Fruit fly (Drosophila melanogaster) Kc167 (cell line): ENCODE measurements around the gene CG13042.

ENCODE experiments used
- Myc ChIP-seq: fragments of >200 bp; optimal IDR thresholded peaks from 2 replicates; lab custom pipeline; 2017; ENCODE audit warnings: missing external identifiers
- Sin3A ChIP-seq: fragments of >200 bp; optimal IDR thresholded peaks from 2 replicates; lab custom pipeline; 2018; ENCODE audit warnings: missing external identifiers
- h ChIP-seq: fragments of >200 bp; optimal IDR thresholded peaks from 3 replicates; lab custom pipeline; 2018; ENCODE audit warnings: missing external identifiers
- insv ChIP-seq: fragments of >200 bp; optimal IDR thresholded peaks from 3 replicates; lab custom pipeline; 2018; ENCODE audit warnings: missing external identifiers
- psq ChIP-seq: fragments of >200 bp; optimal IDR thresholded peaks from 2 replicates; lab custom pipeline; 2017; ENCODE audit warnings: missing external identifiers
- ttk ChIP-seq: sonication (Bioruptor generic); optimal IDR thresholded peaks from 2 replicates; lab custom pipeline; 2017; ENCODE audit warnings: missing external identifiers

Gene CG13042

DNA sequence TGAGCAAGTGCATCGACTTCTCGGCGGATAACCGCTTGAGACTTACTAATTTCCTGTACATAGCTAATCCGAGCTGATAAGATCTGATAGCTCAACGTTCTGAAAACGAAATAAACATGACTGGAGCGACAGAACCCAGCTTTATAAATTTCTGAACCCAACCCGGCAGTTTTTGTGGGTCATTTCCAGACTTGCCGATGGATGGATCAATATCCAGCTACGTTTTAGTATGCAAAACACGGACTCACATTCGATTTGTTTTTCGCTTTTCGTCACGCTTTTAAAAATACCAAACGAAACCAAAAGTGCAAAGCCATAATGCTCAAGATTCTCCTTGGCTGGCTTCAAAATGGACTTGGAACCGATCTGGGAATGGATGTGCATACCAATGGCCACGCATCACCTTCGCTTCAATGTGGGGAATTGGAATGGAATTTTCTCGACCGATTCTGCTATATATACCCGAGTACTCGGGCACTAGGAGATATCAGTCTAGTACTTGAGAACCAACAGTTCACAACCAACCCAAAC lies 37.4 kb downstream of the CG13042 start, which contains the start of the genes CG34248 and CG13067:
CG34248 (minus strand) TSS at position 101 of the 531 bp plus-strand sequence.
CG13067 (plus strand) TSS at position 481 of the 531 bp plus-strand sequence.
- TF ChIP-seq Myc (no peak), psq (lab: Kevin White, UChicago) (no peak)

DNA sequence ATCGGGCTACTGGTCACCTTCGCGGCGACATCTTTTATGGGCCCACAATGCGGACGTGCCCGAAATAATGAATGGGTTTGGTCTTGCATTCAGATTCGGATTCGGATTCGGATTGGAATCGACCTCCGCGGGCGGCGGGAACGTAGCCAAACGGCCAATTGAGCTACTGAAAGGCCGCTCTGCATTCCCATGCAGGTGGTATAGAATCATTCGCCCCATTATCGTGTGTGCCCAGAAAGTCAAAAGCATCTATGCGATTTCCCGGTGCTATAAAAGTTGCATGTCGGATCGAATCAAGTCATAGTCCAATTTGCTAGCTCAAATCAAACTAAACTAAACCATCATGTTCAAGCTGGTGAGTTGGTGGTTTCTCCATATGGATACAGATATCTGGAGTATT lies 39.2 kb downstream of the CG13042 start, which contains the start of gene CG13068:
CG13068 (plus strand) TSS at position 301 of the 400 bp plus-strand sequence.
- TF ChIP-seq insv (no peak), h (lab: Kevin White, UChicago) (no peak), psq (lab: Kevin White, UChicago) (no peak), ttk (lab: Kevin White, UChicago) (no peak), Sin3A (lab: Kevin White, UChicago) (no peak), Myc (no peak)

DNA sequence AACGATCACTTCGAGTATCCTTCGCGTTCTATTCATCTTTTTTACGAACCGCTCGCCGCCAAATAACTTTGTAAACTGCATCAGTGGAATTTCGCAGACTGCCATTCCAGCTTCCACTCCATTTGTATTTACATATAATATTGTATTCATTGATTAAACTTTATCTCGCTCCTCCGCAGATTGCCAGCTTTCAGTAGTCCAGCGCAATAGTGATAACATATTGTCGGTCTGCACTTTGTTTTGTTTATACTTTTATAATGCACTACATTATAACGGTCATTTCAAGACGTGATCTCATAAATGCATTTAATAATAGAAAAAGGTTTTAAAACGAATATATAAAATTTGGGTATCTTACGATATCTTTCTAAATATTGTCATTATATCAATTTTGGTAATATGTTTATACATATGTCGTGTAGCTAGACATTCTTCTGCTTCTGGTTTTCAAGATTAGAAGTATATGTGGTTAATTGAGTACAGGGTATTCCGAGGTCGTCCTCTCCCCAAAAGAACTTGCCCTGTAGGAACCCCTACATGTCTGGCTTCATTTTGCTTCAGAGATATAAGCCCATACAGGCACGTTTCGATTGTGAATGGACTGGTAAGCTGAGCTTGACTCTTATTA lies 40.1 kb downstream of the CG13042 start, which contains the start of gene CG4950:
CG4950 (minus strand) TSS at position 51 of the 628 bp plus-strand sequence.
- TF ChIP-seq insv (no peak), Myc (no peak), psq (lab: Kevin White, UChicago) (no peak), h (lab: Kevin White, UChicago) (no peak), ttk (lab: Kevin White, UChicago) (no peak), Sin3A (lab: Kevin White, UChicago) (no peak)

DNA sequence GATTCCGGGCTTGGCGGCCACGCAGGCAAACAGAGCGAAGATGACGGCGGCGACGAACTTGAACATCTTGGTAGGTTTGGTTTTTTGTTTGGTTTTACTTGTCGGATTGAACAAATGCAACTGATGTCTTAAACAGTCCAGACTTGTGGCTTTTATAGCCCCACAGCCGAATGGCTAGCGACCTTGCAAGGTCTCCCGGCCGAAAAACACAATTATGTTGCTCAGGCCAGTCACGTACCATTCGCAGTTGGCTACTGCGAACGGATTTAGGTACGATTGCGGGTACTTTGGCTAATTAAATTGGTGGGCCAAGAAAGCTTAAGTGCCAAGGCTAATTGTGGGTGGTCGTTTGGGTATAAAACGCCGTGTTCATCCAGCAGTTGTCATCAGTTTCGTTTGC lies 43.3 kb downstream of the CG13042 start, which contains the start of the genes CG13051 and CG13069:
CG13051 (minus strand) TSS at position 101 of the 400 bp plus-strand sequence.
CG13069 (plus strand) TSS at position 386 of the 400 bp plus-strand sequence.
- TF ChIP-seq insv (no peak), Sin3A (lab: Kevin White, UChicago) (no peak), h (lab: Kevin White, UChicago) (no peak), psq (lab: Kevin White, UChicago) (no peak), Myc (no peak), ttk (lab: Kevin White, UChicago) (no peak)

DNA sequence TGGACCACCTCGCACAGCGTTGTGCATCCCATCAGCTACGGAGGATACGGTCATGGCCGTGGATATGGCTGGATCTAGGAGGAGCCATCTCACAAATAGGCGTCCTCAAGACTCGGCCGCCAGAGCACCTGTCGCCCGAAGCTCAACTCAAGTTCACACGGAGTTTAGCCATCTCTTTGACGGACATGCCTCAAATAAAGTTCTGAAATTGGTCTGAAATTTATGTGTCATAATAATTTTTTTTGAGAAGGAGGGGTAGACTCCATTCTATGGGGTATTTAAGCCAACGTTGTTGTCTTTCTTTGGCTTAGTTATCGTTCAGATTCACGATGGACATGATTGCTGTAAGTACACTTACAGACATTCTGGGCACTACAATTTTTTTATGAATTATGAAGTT lies 45.2 kb downstream of the CG13042 start, which contains the start of gene CG13070:
CG13070 (plus strand) TSS at position 301 of the 400 bp plus-strand sequence.
- no peak for TF ChIP-seq Myc
- TF ChIP-seq Sin3A (lab: Kevin White, UChicago), result no peak
- no peak for TF ChIP-seq insv
- TF ChIP-seq h (lab: Kevin White, UChicago), result no peak
- no peak for TF ChIP-seq ttk (lab: Kevin White, UChicago)
- no peak for TF ChIP-seq psq (lab: Kevin White, UChicago)

DNA sequence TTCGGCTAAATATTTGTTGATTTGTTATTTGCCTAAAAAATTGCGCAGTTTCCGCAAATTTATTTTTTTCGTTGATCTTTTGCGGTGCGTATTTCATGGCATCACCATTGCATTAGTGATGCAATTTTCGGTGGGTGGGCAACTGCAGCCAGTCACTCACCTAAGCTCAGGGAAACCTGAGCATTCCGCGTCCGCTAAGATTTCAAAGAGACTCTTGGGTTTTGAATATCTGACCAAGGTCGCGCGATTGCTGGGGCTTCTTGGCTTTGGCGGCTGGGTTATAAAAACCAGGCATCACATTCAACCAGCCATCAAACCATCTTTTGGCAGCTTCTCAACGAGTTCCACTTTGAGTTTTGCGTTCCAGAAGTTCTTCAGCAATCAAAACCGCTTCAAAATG lies 45.8 kb downstream of the CG13042 start, which contains the start of gene CG13071:
CG13071 (plus strand) TSS at position 301 of the 400 bp plus-strand sequence.
- no peak for TF ChIP-seq Myc
- TF ChIP-seq insv, result no peak
- TF ChIP-seq Sin3A (lab: Kevin White, UChicago), result no peak
- TF ChIP-seq ttk (lab: Kevin White, UChicago), result no peak
- no peak for TF ChIP-seq h (lab: Kevin White, UChicago)
- no peak for TF ChIP-seq psq (lab: Kevin White, UChicago)

DNA sequence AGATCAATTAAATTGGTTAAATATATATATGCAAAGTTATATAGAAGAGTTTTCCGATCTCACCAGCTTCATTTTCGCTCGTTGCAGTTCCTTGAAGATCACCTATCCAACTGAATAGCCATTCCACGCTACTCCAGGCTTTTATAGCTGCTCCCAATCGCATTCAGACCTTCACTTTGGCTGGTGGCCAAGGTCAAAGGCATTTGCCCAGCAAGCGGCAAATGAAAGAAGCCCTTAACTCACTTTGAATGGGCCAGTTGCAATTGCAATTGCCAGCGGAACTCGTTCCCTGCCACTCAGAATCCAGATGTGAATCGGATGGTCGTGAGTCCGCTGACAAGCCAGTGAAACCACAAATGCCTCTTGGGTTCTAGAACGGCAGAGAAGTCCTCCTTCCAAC lies 46.8 kb downstream of the CG13042 start, which contains the start of gene CG34247:
CG34247 (minus strand) TSS at position 101 of the 400 bp plus-strand sequence.
- TF ChIP-seq h (lab: Kevin White, UChicago), result no peak
- TF ChIP-seq Myc, result no peak

DNA sequence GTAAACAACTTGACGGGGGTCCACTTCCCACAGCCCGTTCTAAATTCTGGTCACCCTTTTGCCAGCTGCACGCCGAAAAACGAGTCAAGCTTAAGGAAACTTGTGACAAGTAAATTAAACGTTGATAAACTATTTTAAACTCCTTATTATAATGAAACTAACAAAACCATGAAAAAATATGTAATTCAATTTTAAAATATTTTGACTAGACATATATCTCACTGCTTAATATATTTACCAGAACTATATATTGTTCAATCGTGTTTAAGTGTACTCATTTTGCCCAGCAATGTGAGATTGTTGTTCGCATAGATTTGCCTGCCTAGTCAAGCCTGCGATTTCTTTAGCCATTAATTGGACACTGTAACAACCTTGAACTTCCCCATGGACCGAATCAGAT lies 48.7 kb downstream of the CG13042 start, which contains the start of gene CG13053:
CG13053 (minus strand) TSS at position 171 of the 400 bp plus-strand sequence.
- TF ChIP-seq insv, result no peak
- TF ChIP-seq ttk (lab: Kevin White, UChicago), result no peak
- TF ChIP-seq psq (lab: Kevin White, UChicago), result no peak
- no peak for TF ChIP-seq h (lab: Kevin White, UChicago)
- TF ChIP-seq Sin3A (lab: Kevin White, UChicago), result no peak
- no peak for TF ChIP-seq Myc
